Worm (Caenorhabditis elegans): ENCODE measurements around the gene tbc-12.
A peak's percentile ranks its signal among the peaks of the same experiment; 100 is the strongest.

The tbc-12 gene

DNA sequence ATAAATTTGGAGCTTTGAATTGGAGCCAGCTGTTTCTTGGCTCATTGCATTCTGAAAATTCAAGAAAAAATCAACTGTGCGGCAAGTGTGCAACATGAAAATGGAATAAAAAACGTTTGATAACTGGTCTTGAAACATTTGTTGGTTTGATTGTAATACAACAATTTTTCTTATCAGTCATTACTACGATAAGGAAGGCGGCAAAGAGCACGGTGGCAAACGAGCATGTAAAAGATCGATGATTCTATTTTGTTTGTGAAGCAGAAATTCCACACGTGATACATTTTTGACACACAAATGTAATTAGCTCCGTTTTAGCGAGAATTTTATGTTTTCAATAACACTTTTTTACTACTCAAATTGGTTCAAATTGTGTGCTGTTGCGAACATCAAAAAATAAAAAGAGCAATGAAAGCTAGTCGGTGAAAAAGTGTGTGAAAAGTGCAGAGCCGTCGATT lies 48.3 kb upstream of the tbc-12 start, which contains the start of gene H01M10.1 (continued):
- TF ChIP-seq aly-2 (tag; optimal IDR thresholded peaks at IDR 0.05) (no peak), aha-1 (tag; optimal IDR thresholded peaks at IDR 0.05) (no peak), dpl-1 (GFP tag; optimal IDR thresholded peaks at IDR 0.05) (no peak), tbx-2 (tag; optimal IDR thresholded peaks at IDR 0.05) (no peak), elt-2 (tag; optimal IDR thresholded peaks at IDR 0.05) (peak; percentile 94)

DNA sequence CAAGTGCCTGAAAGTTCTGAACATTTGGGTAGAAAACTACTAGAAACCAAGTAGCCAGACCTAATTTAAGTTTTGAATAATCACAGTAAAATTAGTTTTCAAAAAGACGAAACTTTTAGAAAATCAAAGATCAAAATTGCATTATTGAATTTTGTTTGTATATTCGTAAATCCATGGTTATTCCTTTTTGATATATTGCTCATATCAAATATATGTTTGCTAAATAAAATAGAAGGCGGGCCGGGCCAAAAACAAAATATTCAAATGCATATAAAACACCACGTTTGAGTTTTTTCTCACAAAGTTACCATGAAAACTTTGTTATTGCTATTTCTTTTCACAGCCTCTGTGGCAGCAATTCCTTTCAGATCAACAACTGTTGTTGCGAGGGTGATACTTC lies 45.2 kb upstream of the tbc-12 start, which contains the start of gene ttr-42:
Gene ttr-42 (plus strand): TSS at position 301 of the 400 bp plus-strand sequence.
- TF ChIP-seq pax-3 (tag; optimal IDR thresholded peaks at IDR 0.05) (no peak), ceh-63 (GFP tag; optimal IDR thresholded peaks at IDR 0.05) (no peak), nhr-77 (tag; optimal IDR thresholded peaks at IDR 0.05) (no peak), nhr-71 (tag; optimal IDR thresholded peaks at IDR 0.05) (no peak)

DNA sequence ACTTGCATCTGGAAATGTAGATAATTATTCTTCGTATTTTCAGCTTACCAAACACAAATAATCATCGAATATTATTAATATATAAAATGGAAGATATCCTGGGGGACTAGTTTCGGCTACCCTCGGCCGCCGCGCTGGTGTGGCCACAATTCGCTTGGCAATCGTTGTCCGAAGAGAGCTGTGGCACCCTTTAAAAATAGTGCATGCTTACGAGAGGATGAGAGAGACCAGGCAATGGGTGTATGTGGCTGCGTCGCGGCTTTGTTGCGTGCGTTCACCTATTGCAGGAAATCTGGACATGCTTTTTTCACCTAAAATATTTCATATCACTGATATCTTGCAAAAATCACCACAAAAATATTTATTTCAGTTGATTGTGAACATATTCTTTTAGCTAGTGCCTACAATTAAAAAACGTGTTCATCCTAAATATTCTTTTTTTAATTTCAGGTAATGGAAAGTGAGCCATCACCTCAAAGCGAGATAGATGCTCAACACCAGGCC lies 40.4 kb upstream of the tbc-12 start, which contains the start of the genes ccd-5 and F52H2.1:
Gene ccd-5 (minus strand): TSS at position 8 of the 504 bp plus-strand sequence.
Gene F52H2.1 (plus strand): TSS at position 454 of the 504 bp plus-strand sequence.
- peak; percentile 56 for TF ChIP-seq fkh-8 (tag; optimal IDR thresholded peaks at IDR 0.05)
- TF ChIP-seq lsy-2 (tag; optimal IDR thresholded peaks at IDR 0.05) = peak in 1 of 2 experiments; percentile 33
- peak; percentile 20 for TF ChIP-seq snu-23 (GFP tag; optimal IDR thresholded peaks at IDR 0.05)
- no peak for TF ChIP-seq elt-3 (tag; optimal IDR thresholded peaks at IDR 0.05)
- TF ChIP-seq skn-1 (tag; optimal IDR thresholded peaks at IDR 0.05) = peak; percentile 78
- peak; percentile 25 for TF ChIP-seq nhr-47 (tag; optimal IDR thresholded peaks at IDR 0.05)
- TF ChIP-seq tbx-2 (tag; optimal IDR thresholded peaks at IDR 0.05) = no peak
- TF ChIP-seq ceh-82 (tag; optimal IDR thresholded peaks at IDR 0.05) = peak in 1 of 3 experiments; percentile 53
- TF ChIP-seq rnt-1 (tag; optimal IDR thresholded peaks at IDR 0.05) = peak; percentile 52
- TF ChIP-seq aha-1 (tag; optimal IDR thresholded peaks at IDR 0.05) = no peak
- no peak for TF ChIP-seq mef-2 (tag; optimal IDR thresholded peaks at IDR 0.05)
- peak; percentile 14 for TF ChIP-seq nhr-71 (tag; optimal IDR thresholded peaks at IDR 0.05)
- TF ChIP-seq lin-14 (GFP tag; optimal IDR thresholded peaks at IDR 0.05) = peak; percentile 71
- TF ChIP-seq unc-86 (tag; optimal IDR thresholded peaks at IDR 0.05) = no peak
- TF ChIP-seq nhr-28 (tag; optimal IDR thresholded peaks at IDR 0.05) = no peak

DNA sequence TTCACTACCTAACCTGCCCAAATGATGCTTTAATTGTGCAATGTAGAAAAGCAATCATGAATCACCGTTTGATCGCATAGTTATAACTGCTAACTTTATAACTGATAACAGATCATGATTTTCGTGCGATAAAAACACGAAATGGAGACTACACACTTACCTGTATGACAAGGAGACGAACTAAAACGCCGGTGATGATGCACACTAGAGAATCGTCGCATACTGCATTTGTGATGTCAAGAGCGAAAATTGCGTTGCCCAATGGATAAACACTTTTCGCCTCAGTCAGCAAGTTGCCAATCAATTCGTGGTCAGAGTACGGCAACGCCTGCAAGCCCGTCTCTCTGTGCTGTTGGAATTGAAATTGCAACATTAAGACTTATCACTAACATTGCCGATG lies 36.8 kb upstream of the tbc-12 start:
- peak; percentile 42 for TF ChIP-seq pqm-1 (tag; optimal IDR thresholded peaks at IDR 0.05)
- peak; percentile 62 for TF ChIP-seq nhr-20 (tag; optimal IDR thresholded peaks at IDR 0.05)
- TF ChIP-seq nhr-11 (tag; optimal IDR thresholded peaks at IDR 0.05) = no peak
- peak; percentile 48 for TF ChIP-seq nhr-85 (tag)
- peak; percentile 60 for TF ChIP-seq lin-14 (GFP tag; optimal IDR thresholded peaks at IDR 0.05)
- TF ChIP-seq tlp-1 (tag; optimal IDR thresholded peaks at IDR 0.05) = no peak
- peak; percentile 14 for TF ChIP-seq unc-130 (tag; optimal IDR thresholded peaks at IDR 0.05)
- peak in 1 of 2 experiments; percentile 30 for TF ChIP-seq lin-35 (GFP tag; optimal IDR thresholded peaks at IDR 0.05)
- peak; percentile 18 for TF ChIP-seq nhr-90 (tag; optimal IDR thresholded peaks at IDR 0.05; ENCODE audit: poor library complexity)
- TF ChIP-seq blmp-1 (tag; optimal IDR thresholded peaks at IDR 0.05) = no peak
- TF ChIP-seq nhr-71 (tag; optimal IDR thresholded peaks at IDR 0.05) = peak; percentile 35
- peak; percentile 15 for TF ChIP-seq snu-23 (GFP tag; optimal IDR thresholded peaks at IDR 0.05)
- TF ChIP-seq elt-2 (tag; optimal IDR thresholded peaks at IDR 0.05) = peak; percentile 91

DNA sequence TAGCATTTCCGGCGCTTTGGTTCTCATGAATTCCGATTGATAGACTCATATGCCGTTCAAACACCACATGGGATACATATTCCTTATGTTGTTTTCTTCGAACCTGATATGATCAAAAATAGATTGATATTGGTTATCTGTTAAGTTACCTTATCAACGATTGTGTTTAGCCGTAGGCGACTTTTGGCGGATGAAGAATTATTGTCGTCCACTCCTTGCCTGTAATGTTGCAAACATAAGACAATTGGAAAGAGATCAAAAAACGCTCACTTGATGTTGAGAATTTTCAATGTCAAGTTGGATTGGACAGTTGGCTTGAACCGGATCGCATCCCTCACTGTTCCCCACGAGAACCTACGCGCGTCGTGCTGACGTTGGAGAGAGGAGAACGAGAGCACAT lies 35.5 kb upstream of the tbc-12 start:
- TF ChIP-seq elt-3 (tag; optimal IDR thresholded peaks at IDR 0.05) (peak in 5 of 6 experiments; percentile 62 to 93 (median 68)), hpl-2 (GFP tag; optimal IDR thresholded peaks at IDR 0.05) (no peak), mep-1 (tag; optimal IDR thresholded peaks at IDR 0.05) (peak; percentile 19), nhr-71 (tag; optimal IDR thresholded peaks at IDR 0.05) (peak; percentile 25), egl-13 (tag; optimal IDR thresholded peaks at IDR 0.05) (no peak), blmp-1 (tag; optimal IDR thresholded peaks at IDR 0.05) (peak; percentile 28), nhr-47 (tag; optimal IDR thresholded peaks at IDR 0.05) (no peak), lin-14 (GFP tag; optimal IDR thresholded peaks at IDR 0.05) (peak; percentile 63), pqm-1 (tag; optimal IDR thresholded peaks at IDR 0.05) (no peak), unc-62 (GFP tag; optimal IDR thresholded peaks at IDR 0.05) (no peak), skn-1 (tag; optimal IDR thresholded peaks at IDR 0.05) (no peak), nhr-19 (GFP tag; conservative IDR thresholded peaks at IDR 0.05) (peak; percentile 53), rnt-1 (tag; optimal IDR thresholded peaks at IDR 0.05) (no peak), snpc-4 (tag; optimal IDR thresholded peaks at IDR 0.05) (no peak), nhr-20 (tag; optimal IDR thresholded peaks at IDR 0.05) (peak; percentile 26), snu-23 (GFP tag; optimal IDR thresholded peaks at IDR 0.05) (peak; percentile 30), unc-30 (tag; optimal IDR thresholded peaks at IDR 0.05) (no peak)
